Worm (Caenorhabditis elegans): ENCODE measurements around the gene str-90.

str-90 gene

DNA sequence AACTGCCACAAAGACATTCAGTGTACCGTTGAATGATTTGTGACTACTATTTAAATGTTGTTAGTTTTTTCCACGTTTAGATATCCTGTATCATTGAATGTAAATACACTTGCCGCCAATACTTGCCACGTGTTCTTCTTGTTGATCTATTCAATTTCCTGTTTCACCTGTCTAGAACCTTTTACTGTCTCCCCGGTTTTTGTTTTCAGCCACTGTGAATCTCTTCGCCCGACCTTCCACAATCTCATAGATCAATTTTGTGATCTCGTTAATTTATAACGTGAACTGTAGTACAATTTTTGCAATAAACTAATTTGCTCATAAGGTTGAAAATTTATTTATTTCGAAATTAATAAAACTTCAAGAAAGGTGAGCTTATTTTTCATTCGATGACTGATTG lies 42.3 kb downstream of the str-90 start, which contains the start of gene D1014.13:
Gene D1014.13, plus strand, starts transcription at position 301 of the 400 bp plus-strand sequence.
- TF ChIP-seq ets-7 (tag; optimal IDR thresholded peaks at IDR 0.05) (no peak), tra-4 (tag; optimal IDR thresholded peaks at IDR 0.05) (no peak), ceh-13 (GFP tag; optimal IDR thresholded peaks at IDR 0.05) (no peak), hmbx-1 (tag; optimal IDR thresholded peaks at IDR 0.05) (no peak), pes-1 (GFP tag; IDR thresholded peaks at IDR 0.05) (no peak), ceh-36 (tag; optimal IDR thresholded peaks at IDR 0.05) (no peak), hnd-1 (tag; optimal IDR thresholded peaks at IDR 0.05) (no peak), F13C5.2 (tag; optimal IDR thresholded peaks at IDR 0.05) (no peak), hmg-4 (GFP tag; optimal IDR thresholded peaks at IDR 0.05) (no peak)

ce11 chrV:8155743-8156142 lies 52.7 kb downstream of the str-90 start:
- no peak for TF ChIP-seq hnd-1 (tag; optimal IDR thresholded peaks at IDR 0.05)

Measured in whole organism, early embryonic.